Fruit fly (Drosophila melanogaster) whole organism, pupa: Measurements from ENCODE around the gene Cpr35B.

ENCODE experiments used
- CG10348 ChIP-seq: fragments of 200-800 bp; sonication (Bioruptor generic); IDR thresholded peaks from 2 replicates; pipeline ENCODE4 v1.3.6; 2022; ENCODE audit warnings: missing biosample characterization, missing genetic modification characterization
- CG12605 ChIP-seq: fragments of 200-800 bp; sonication (Bioruptor generic); IDR thresholded peaks from 2 replicates; pipeline ENCODE4 v1.3.6; 2022; ENCODE audit warnings: missing biosample characterization, missing genetic modification characterization
- CG13204 ChIP-seq: fragments of 200-800 bp; sonication (Bioruptor generic); optimal IDR thresholded peaks from 2 replicates; lab custom pipeline; 2018; ENCODE audit warnings: missing biosample characterization, mild to moderate bottlenecking, missing genetic modification characterization, moderate library complexity
- CG14655 ChIP-seq: fragments of 200-800 bp; sonication (Bioruptor generic); optimal IDR thresholded peaks from 3 replicates; lab custom pipeline; 2017; ENCODE audit warnings: mild to moderate bottlenecking, missing biosample characterization, missing genetic modification reagents, missing genetic modification characterization
- CG15710 ChIP-seq: fragments of 200-800 bp; sonication (Bioruptor generic); optimal IDR thresholded peaks from 2 replicates; lab custom pipeline; 2018; ENCODE audit warnings: missing biosample characterization, mild to moderate bottlenecking, missing genetic modification characterization, moderate library complexity
- CG17806 ChIP-seq: fragments of 200-800 bp; sonication (Bioruptor generic); optimal IDR thresholded peaks from 2 replicates; lab custom pipeline; 2018; ENCODE audit warnings: missing biosample characterization, mild to moderate bottlenecking, missing genetic modification characterization, moderate library complexity
- CG32121 ChIP-seq: fragments of 200-800 bp; sonication (Bioruptor generic); IDR thresholded peaks from 2 replicates; pipeline ENCODE4 v1.3.6; 2022; ENCODE audit warnings: missing biosample characterization, missing genetic modification characterization
- CG34367 ChIP-seq: fragments of 200-800 bp; sonication (Bioruptor generic); optimal IDR thresholded peaks from 2 replicates; lab custom pipeline; 2018; ENCODE audit warnings: missing biosample characterization, mild to moderate bottlenecking, missing genetic modification characterization
- CG4496 ChIP-seq: fragments of 200-800 bp; sonication (Bioruptor generic); IDR thresholded peaks from 3 replicates; pipeline ENCODE4 v1.3.6; 2022; ENCODE audit warnings: missing biosample characterization, missing genetic modification characterization
- CG8159 ChIP-seq: fragments of 200-800 bp; sonication (Bioruptor generic); optimal IDR thresholded peaks from 3 replicates; lab custom pipeline; 2018; ENCODE audit warnings: missing biosample characterization, mild to moderate bottlenecking, missing genetic modification characterization, moderate library complexity
- CG8301 ChIP-seq: fragments of 200-800 bp; sonication (Bioruptor generic); optimal IDR thresholded peaks from 2 replicates; lab custom pipeline; 2018; ENCODE audit warnings: missing biosample characterization, mild to moderate bottlenecking, missing genetic modification characterization
- CG9948 ChIP-seq: fragments of 200-800 bp; sonication (Bioruptor generic); optimal IDR thresholded peaks from 2 replicates; lab custom pipeline; 2018; ENCODE audit warnings: missing biosample characterization, mild to moderate bottlenecking, missing genetic modification characterization, moderate library complexity
- D1 ChIP-seq: fragments of 200-800 bp; sonication (Bioruptor generic); optimal IDR thresholded peaks from 2 replicates; lab custom pipeline; 2018; ENCODE audit warnings: missing biosample characterization, mild to moderate bottlenecking, missing genetic modification characterization, moderate library complexity
- EcR ChIP-seq: fragments of 200-800 bp; sonication (Bioruptor generic); optimal IDR thresholded peaks from 3 replicates; lab custom pipeline; 2019; ENCODE audit warnings: missing biosample characterization, missing genetic modification characterization, mild to moderate bottlenecking, moderate library complexity, missing genetic modification reagents
- Ets98B ChIP-seq: fragments of 200-800 bp; sonication (Bioruptor generic); IDR thresholded peaks from 2 replicates; pipeline ENCODE4 v1.3.6; 2022; ENCODE audit warnings: missing biosample characterization, missing genetic modification characterization
- Pif1A ChIP-seq: fragments of 200-800 bp; sonication (Bioruptor generic); optimal IDR thresholded peaks from 3 replicates; lab custom pipeline; 2016; ENCODE audit warnings: missing biosample characterization, missing genetic modification characterization
- Pif1B ChIP-seq: fragments of 200-800 bp; sonication (Bioruptor generic); optimal IDR thresholded peaks from 3 replicates; lab custom pipeline; 2016; ENCODE audit warnings: missing biosample characterization, missing genetic modification characterization
- Snoo ChIP-seq: fragments of 200-800 bp; sonication (Bioruptor generic); optimal IDR thresholded peaks from 3 replicates; lab custom pipeline; 2017; ENCODE audit warnings: missing biosample characterization, mild to moderate bottlenecking, missing genetic modification characterization, inconsistent platforms
- fd96Ca ChIP-seq: fragments of 200-800 bp; sonication (Bioruptor generic); IDR thresholded peaks from 3 replicates; pipeline ENCODE4 v1.3.6; 2022; ENCODE audit warnings: missing biosample characterization, missing genetic modification characterization
- gl ChIP-seq: fragments of 200-800 bp; sonication (Bioruptor generic); optimal IDR thresholded peaks from 2 replicates; lab custom pipeline; 2018; ENCODE audit warnings: missing biosample characterization, mild to moderate bottlenecking, missing genetic modification characterization
- rn ChIP-seq: fragments of 200-800 bp; sonication (Bioruptor generic); IDR thresholded peaks from 2 replicates; pipeline ENCODE4 v1.3.6; 2022; ENCODE audit warnings: missing biosample characterization, missing genetic modification characterization

The Cpr35B gene

DNA sequence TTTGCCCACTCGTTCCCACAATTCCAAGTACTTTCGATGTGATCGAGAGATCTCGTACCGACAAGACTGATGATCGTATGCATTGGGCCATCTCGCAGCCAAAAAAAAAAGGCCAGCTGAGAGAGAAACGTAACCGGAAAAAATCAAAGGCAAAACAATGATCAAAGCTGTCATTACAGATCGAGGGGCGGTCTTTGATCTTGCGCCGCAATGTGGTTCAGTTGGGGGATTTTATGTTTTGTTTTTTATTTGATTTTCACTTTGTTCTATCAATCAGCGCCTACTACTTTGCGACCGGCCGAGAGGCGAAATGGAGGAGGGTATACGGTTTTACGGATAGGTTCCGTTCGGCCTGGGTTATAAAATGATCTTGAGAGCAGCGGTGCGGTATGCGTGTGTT, 23.8 kb upstream of the Cpr35B start:
- TF ChIP-seq CG34367 (tag; lab: Kevin White, UChicago) (no peak), CG14655 (GFP tag; lab: Kevin White, UChicago) (no peak), Pif1B (GFP tag; lab: Kevin White, UChicago) (no peak), Snoo (tag; lab: Kevin White, UChicago) (no peak), CG13204 (no peak), EcR (no peak), CG15710 (no peak), CG32121 (GFP tag; lab: Robert Waterston, UW) (no peak), CG17806 (no peak), CG8159 (tag; lab: Kevin White, UChicago) (no peak), Ets98B (GFP tag; lab: Robert Waterston, UW) (no peak), gl (no peak), rn (GFP tag; lab: Robert Waterston, UW) (no peak), CG8301 (no peak), D1 (tag; lab: Kevin White, UChicago) (no peak), CG10348 (GFP tag; lab: Robert Waterston, UW) (no peak), fd96Ca (GFP tag; lab: Robert Waterston, UW) (no peak), Pif1A (no peak), CG9948 (no peak)
- TF ChIP-seq, all 21 proteins: peak for 0

DNA sequence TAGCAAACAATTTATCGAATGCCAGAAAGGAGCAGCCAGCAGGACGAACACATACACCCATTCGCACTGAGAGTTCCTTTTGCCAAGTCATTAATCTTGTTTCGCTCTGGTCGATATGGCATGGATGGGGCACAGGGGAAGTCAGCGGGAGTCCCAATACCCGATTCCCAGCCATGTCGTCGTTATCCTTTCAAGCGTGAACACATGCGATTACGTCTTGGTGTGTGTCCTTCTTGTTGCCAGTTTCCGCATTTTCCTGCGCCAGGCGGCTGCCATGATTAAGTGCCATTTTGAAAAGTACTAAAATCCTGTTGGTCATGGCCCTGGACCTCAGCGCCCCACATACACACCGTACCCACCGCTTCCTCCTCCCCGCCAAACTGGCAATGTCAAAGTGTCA, 22.6 kb upstream of the Cpr35B start:
- TF ChIP-seq CG32121 (GFP tag; lab: Robert Waterston, UW) (no peak), Pif1A (no peak), D1 (tag; lab: Kevin White, UChicago) (no peak), Ets98B (GFP tag; lab: Robert Waterston, UW) (no peak), CG8301 (no peak), EcR (no peak), CG10348 (GFP tag; lab: Robert Waterston, UW) (no peak), CG8159 (tag; lab: Kevin White, UChicago) (no peak), fd96Ca (GFP tag; lab: Robert Waterston, UW) (no peak), CG15710 (no peak), CG34367 (tag; lab: Kevin White, UChicago) (no peak)
- TF ChIP-seq, all 21 proteins: peak for 0

DNA sequence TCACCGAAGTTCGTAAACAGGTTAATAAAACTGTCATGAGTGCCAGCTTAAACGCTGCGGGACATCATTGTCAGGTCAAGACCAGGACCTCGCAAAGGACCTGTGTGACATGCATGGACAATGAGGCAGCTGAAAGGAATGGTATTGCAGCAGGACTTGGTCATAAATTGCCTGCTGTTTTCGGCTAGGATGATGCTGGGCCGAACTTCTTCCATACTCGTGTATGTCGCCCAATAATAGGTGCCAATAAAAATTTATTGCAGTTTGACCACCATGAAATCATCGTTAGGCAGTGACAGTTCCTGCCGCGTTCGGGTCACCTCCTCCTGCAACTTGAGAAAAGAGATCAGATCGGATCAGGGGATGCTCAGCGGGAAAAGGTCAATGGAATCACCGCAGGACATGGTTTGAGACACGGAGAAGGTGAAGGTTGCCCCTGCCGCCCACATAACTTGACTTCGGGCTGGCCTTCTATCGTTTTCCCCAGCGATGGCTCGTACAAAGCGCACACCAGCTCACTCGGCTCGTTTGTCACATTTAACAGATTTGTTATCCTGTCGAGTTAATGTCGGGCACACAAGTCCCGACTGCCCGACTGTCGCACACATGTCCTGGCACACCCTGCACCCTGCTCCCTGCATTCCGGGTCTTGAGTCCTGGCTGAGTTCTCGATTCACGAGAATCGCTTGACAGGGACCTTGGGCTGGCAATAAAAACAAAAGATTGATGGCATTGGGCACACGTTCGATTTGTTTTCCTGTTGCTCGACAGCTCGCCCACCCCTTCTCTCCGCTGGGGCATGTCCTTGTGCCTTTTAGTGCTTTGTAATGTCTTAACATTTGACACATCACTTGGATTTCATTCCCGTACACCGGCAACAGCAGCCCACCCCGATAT, 20.8 kb upstream of the Cpr35B start:
- TF ChIP-seq CG15710 = no peak
- no peak for TF ChIP-seq CG8301
- TF ChIP-seq Pif1B (GFP tag; lab: Kevin White, UChicago) = no peak
- no peak for TF ChIP-seq Snoo (tag; lab: Kevin White, UChicago)
- no peak for TF ChIP-seq EcR
- TF ChIP-seq rn (GFP tag; lab: Robert Waterston, UW) = no peak

DNA sequence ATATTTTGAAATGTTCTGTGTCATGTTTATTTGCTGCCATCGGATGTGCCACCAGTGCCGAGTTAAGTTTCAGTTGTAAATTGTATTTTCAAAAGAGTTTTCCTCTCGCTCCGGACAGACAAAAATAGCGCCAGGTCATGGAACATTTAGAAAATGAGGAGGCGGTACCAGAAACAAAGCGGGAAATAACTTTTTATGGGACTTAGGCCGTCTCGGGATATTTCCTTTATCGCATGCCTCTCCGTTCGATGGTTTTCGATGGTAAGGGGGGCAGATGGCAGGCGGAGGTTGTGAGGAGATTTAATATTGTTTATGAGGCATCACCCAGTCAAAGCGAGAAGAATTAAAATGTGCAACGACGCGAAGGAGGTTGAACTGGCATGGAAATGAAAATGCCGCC, 19.8 kb upstream of the Cpr35B start:
- TF ChIP-seq CG15710 = no peak
- no peak for TF ChIP-seq CG8301
- TF ChIP-seq Pif1B (GFP tag; lab: Kevin White, UChicago) = no peak
- TF ChIP-seq Pif1A = no peak
- TF ChIP-seq CG12605 (GFP tag; lab: Robert Waterston, UW) = no peak
- TF ChIP-seq fd96Ca (GFP tag; lab: Robert Waterston, UW) = no peak

DNA sequence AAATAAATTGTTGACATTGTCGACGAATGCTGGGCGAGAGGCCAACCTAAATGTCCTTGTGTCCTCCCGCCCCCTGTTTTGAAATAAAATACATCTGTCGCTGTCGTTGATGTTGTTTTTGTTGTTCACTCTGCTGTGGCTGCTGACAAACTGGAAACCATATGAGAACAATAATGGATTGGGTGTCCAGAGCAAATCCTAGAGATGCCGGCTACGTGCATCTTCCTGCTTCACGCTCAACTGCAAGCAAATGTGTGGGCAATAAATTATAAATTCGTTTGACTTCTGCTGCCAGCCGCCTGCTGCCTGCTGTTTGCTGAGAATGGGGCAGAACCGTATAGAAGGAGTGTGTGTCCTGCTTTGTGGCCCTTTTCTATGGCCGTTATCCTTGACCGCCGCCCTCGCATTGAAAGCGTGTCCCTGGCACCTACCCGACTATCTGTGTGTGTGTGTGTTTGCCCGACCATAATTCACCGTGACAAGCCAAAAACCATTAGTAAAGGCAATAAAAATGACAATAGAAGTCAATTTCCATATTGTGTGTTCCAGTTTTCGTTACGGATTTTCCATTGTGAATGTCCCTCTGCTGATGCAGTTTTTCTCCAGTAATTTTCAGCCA, 18.8 kb upstream of the Cpr35B start:
- TF ChIP-seq CG4496 (GFP tag; lab: Robert Waterston, UW) (no peak), Pif1A (no peak), fd96Ca (GFP tag; lab: Robert Waterston, UW) (no peak)
- TF ChIP-seq, all 21 proteins: peak for 0

DNA sequence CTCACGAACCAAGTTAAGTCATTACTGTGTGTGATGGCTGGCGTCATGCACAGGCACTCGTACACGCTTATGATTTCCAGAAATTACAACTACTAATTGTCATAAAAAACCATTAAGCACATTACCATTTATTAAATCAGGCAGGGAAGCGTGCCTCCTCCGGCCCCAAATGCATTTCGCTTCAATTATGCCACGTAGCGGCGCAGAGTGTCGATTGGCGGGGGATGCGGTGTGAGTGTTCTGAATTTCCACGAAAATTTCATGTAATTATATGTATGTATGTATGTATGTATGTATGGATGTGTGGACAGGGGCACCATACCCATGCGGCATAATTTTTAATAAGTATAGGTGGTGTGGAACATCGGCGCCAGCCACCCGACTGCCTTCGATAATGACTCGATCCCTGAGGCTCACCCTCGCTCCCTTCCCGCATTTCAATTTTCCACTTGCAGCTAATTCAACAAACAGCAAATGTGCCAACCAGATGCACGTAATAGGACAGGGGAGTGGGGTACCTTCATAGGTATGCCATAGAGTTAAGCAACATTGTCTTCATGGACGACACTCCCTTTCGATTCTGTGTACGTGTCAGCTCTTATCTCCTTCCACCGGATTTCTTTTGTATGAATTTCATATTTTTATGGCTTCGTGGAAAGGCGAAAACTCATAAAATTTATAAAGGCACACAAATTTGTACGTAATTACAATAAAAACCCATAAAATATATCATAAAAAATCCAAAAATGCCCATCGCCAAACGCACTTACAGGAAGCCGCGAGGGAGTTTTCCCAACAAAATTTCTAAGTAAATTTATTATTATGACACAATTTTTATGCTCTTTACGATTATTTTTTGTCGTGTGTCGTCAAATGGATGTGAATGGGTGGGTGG, 17.4 kb upstream of the Cpr35B start:
- TF ChIP-seq Ets98B (GFP tag; lab: Robert Waterston, UW) (no peak), CG34367 (tag; lab: Kevin White, UChicago) (no peak), Pif1A (no peak), CG8301 (no peak), CG13204 (no peak), Pif1B (GFP tag; lab: Kevin White, UChicago) (no peak), CG32121 (GFP tag; lab: Robert Waterston, UW) (no peak), EcR (no peak), fd96Ca (GFP tag; lab: Robert Waterston, UW) (no peak), CG14655 (GFP tag; lab: Kevin White, UChicago) (no peak), CG9948 (no peak), CG4496 (GFP tag; lab: Robert Waterston, UW) (no peak), D1 (tag; lab: Kevin White, UChicago) (no peak), CG15710 (no peak), CG10348 (GFP tag; lab: Robert Waterston, UW) (no peak), rn (GFP tag; lab: Robert Waterston, UW) (no peak)
